Worm (Caenorhabditis elegans) whole organism, mixed stage, embryonic: ENCODE measurements around the gene nhr-56.

Experiments used
- M03D4.4 ChIP-seq: sonication (generic microtip); optimal IDR thresholded peaks from 2 replicates; lab custom pipeline; 2017; ENCODE audit warnings: mild to moderate bottlenecking, missing genetic modification characterization, missing compliant biosample characterization
- bed-3 ChIP-seq: fragments of 200-800 bp; sonication (Bioruptor generic); optimal IDR thresholded peaks from 3 replicates; lab custom pipeline; 2018; ENCODE audit warnings: mild to moderate bottlenecking, missing genetic modification characterization, moderate library complexity, missing compliant biosample characterization
- blmp-1 ChIP-seq: fragments of 150-350 bp; optimal IDR thresholded peaks from 2 replicates; lab custom pipeline; 2014; ENCODE audit warnings: missing biosample characterization, missing genetic modification characterization
- ceh-43 ChIP-seq: fragments of 200-800 bp; sonication (Bioruptor generic); optimal IDR thresholded peaks from 2 replicates; lab custom pipeline; 2018; ENCODE audit warnings: mild to moderate bottlenecking, missing genetic modification characterization, moderate library complexity, missing compliant biosample characterization
- ceh-83 ChIP-seq: fragments of 200-800 bp; sonication (Bioruptor generic); optimal IDR thresholded peaks from 2 replicates; lab custom pipeline; 2018; ENCODE audit warnings: mild to moderate bottlenecking, missing genetic modification characterization, missing compliant biosample characterization
- cnd-1 ChIP-seq: fragments of 200-800 bp; sonication (Bioruptor generic); optimal IDR thresholded peaks from 2 replicates; lab custom pipeline; 2018; ENCODE audit warnings: mild to moderate bottlenecking, missing genetic modification characterization, missing compliant biosample characterization
- drap-1 ChIP-seq: fragments of 200-800 bp; sonication (Bioruptor generic); optimal IDR thresholded peaks from 3 replicates; lab custom pipeline; 2018; ENCODE audit warnings: mild to moderate bottlenecking, missing genetic modification characterization, missing compliant biosample characterization
- elt-1 ChIP-seq: sonication (generic microtip); optimal IDR thresholded peaks from 2 replicates; lab custom pipeline; 2017; ENCODE audit warnings: missing genetic modification characterization, mild to moderate bottlenecking, missing compliant biosample characterization, antibody characterized with exemption, moderate library complexity, borderline replicate concordance; ENCODE audit not compliant: insufficient read depth
- flh-1 ChIP-seq: fragments of 200-800 bp; sonication (Bioruptor generic); optimal IDR thresholded peaks from 2 replicates; lab custom pipeline; 2018; ENCODE audit warnings: mild to moderate bottlenecking, missing genetic modification characterization, moderate library complexity, missing compliant biosample characterization
- ham-2 ChIP-seq: fragments of 200-800 bp; sonication (Bioruptor generic); optimal IDR thresholded peaks from 2 replicates; lab custom pipeline; 2018; ENCODE audit warnings: mild to moderate bottlenecking, missing genetic modification characterization, missing compliant biosample characterization
- hlh-1 ChIP-seq: fragments of 150-350 bp; optimal IDR thresholded peaks from 2 replicates; lab custom pipeline; 2014; ENCODE audit warnings: missing biosample characterization, missing genetic modification reagents, missing genetic modification characterization
- lin-13 ChIP-seq: fragments of 150-350 bp; optimal IDR thresholded peaks from 2 replicates; lab custom pipeline; 2014; ENCODE audit warnings: missing biosample characterization, missing genetic modification characterization
- lin-32 ChIP-seq: fragments of 200-800 bp; sonication (Bioruptor generic); optimal IDR thresholded peaks from 2 replicates; lab custom pipeline; 2018; ENCODE audit warnings: mild to moderate bottlenecking, missing genetic modification characterization, missing compliant biosample characterization
- mab-5 ChIP-seq: fragments of 150-350 bp; optimal IDR thresholded peaks from 2 replicates; lab custom pipeline; 2014; ENCODE audit warnings: missing biosample characterization, missing genetic modification characterization
- mep-1 ChIP-seq: fragments of 150-350 bp; optimal IDR thresholded peaks from 2 replicates; lab custom pipeline; 2017; ENCODE audit warnings: missing biosample characterization, missing genetic modification reagents, missing genetic modification characterization, inconsistent platforms
- mls-2 ChIP-seq: sonication (generic microtip); optimal IDR thresholded peaks from 2 replicates; lab custom pipeline; 2016; ENCODE audit warnings: mild to moderate bottlenecking, missing genetic modification characterization, moderate library complexity, missing compliant biosample characterization
- nhr-12 ChIP-seq: fragments of 150-350 bp; optimal IDR thresholded peaks from 2 replicates; lab custom pipeline; 2014; ENCODE audit warnings: missing biosample characterization, missing genetic modification characterization
- nhr-2 ChIP-seq: fragments of 150-350 bp; optimal IDR thresholded peaks from 2 replicates; lab custom pipeline; 2014; ENCODE audit warnings: missing biosample characterization, missing genetic modification characterization
- nhr-237 ChIP-seq: fragments of 150-350 bp; optimal IDR thresholded peaks from 2 replicates; lab custom pipeline; 2014; ENCODE audit warnings: missing biosample characterization, missing genetic modification characterization
- pha-4 ChIP-seq: fragments of 150-350 bp; optimal IDR thresholded peaks from 2 replicates; lab custom pipeline; 2018; ENCODE audit warnings: missing biosample characterization, missing genetic modification reagents, missing genetic modification characterization
- sem-2 ChIP-seq: fragments of 200-800 bp; sonication (Bioruptor generic); optimal IDR thresholded peaks from 2 replicates; lab custom pipeline; 2018; ENCODE audit warnings: mild to moderate bottlenecking, missing genetic modification characterization, missing compliant biosample characterization
- snpc-4 ChIP-seq: fragments of 150-350 bp; optimal IDR thresholded peaks from 2 replicates; lab custom pipeline; 2014; ENCODE audit warnings: missing biosample characterization, missing genetic modification characterization
- sptf-1 ChIP-seq: sonication (generic microtip); optimal IDR thresholded peaks from 2 replicates; lab custom pipeline; 2017; ENCODE audit warnings: mild to moderate bottlenecking, missing genetic modification characterization, moderate library complexity, missing compliant biosample characterization
- tbx-8 ChIP-seq: fragments of 200-800 bp; sonication (Bioruptor generic); optimal IDR thresholded peaks from 2 replicates; lab custom pipeline; 2018; ENCODE audit warnings: mild to moderate bottlenecking, missing genetic modification characterization, moderate library complexity, missing compliant biosample characterization
- unc-120 ChIP-seq: sonication (generic microtip); optimal IDR thresholded peaks from 2 replicates; lab custom pipeline; 2017; ENCODE audit warnings: missing genetic modification characterization, missing compliant biosample characterization; ENCODE audit not compliant: poor library complexity, severe bottlenecking
- unc-39 ChIP-seq: fragments of 150-350 bp; optimal IDR thresholded peaks from 2 replicates; lab custom pipeline; 2014; ENCODE audit warnings: missing biosample characterization, missing genetic modification characterization
- unc-62 ChIP-seq: fragments of 150-350 bp; optimal IDR thresholded peaks from 2 replicates; lab custom pipeline; 2014; ENCODE audit warnings: missing biosample characterization, missing genetic modification reagents, missing genetic modification characterization
- zip-8 ChIP-seq: fragments of 150-350 bp; optimal IDR thresholded peaks from 2 replicates; lab custom pipeline; 2014; ENCODE audit warnings: missing biosample characterization, missing genetic modification characterization
- ztf-11 ChIP-seq: fragments of 150-350 bp; optimal IDR thresholded peaks from 2 replicates; lab custom pipeline; 2014; ENCODE audit warnings: missing biosample characterization, missing genetic modification characterization

The nhr-56 gene

ce11 chrV:2206801-2207200 is 12.0 kb upstream of the nhr-56 start, which contains the start of gene svh-11:
Gene svh-11, plus strand, starts transcription at chrV:2207101.
- no peak for TF ChIP-seq ceh-43
- TF ChIP-seq nhr-12 = no peak
- TF ChIP-seq hlh-1 (tag; lab: Kevin White, UChicago) = no peak
- TF ChIP-seq ztf-11 (tag; lab: Kevin White, UChicago) = no peak
- TF ChIP-seq snpc-4 (tag; lab: Kevin White, UChicago) = no peak
- TF ChIP-seq unc-120 (tag; lab: Kevin White, UChicago) = no peak
- TF ChIP-seq lin-13 (tag; lab: Kevin White, UChicago) = no peak
- TF ChIP-seq sptf-1 (tag; lab: Kevin White, UChicago) = no peak
- no peak for TF ChIP-seq bed-3 (GFP tag; lab: Kevin White, UChicago)
- no peak for TF ChIP-seq zip-8
- no peak for TF ChIP-seq mls-2 (tag; lab: Kevin White, UChicago)
- no peak for TF ChIP-seq sem-2 (GFP tag; lab: Kevin White, UChicago)
- TF ChIP-seq lin-32 = no peak
- TF ChIP-seq ham-2 (GFP tag; lab: Kevin White, UChicago) = no peak
- no peak for TF ChIP-seq M03D4.4 (tag; lab: Kevin White, UChicago)
- TF ChIP-seq drap-1 (GFP tag; lab: Kevin White, UChicago) = no peak

ce11 chrV:2207527-2207926 is 11.3 kb upstream of the nhr-56 start:
- TF ChIP-seq drap-1 (GFP tag; lab: Kevin White, UChicago) = no peak
- no peak for TF ChIP-seq nhr-12
- TF ChIP-seq nhr-237 (tag; lab: Kevin White, UChicago) = no peak
- TF ChIP-seq bed-3 (GFP tag; lab: Kevin White, UChicago) = no peak
- no peak for TF ChIP-seq unc-62 (GFP tag; lab: Kevin White, UChicago)
- TF ChIP-seq tbx-8 (GFP tag; lab: Kevin White, UChicago) = no peak
- no peak for TF ChIP-seq cnd-1 (tag; lab: Kevin White, UChicago)
- no peak for TF ChIP-seq lin-32
- no peak for TF ChIP-seq elt-1 (tag; lab: Kevin White, UChicago)
- TF ChIP-seq ceh-83 (GFP tag; lab: Kevin White, UChicago) = no peak
- TF ChIP-seq pha-4 (tag; lab: Kevin White, UChicago) = no peak
- no peak for TF ChIP-seq unc-120 (tag; lab: Kevin White, UChicago)
- TF ChIP-seq nhr-2 (tag; lab: Kevin White, UChicago) = no peak

ce11 chrV:2211936-2212335 is 6.9 kb upstream of the nhr-56 start, which contains the start of gene nhr-133:
Gene nhr-133, minus strand, starts transcription at chrV:2212118.
- TF ChIP-seq flh-1 (GFP tag; lab: Kevin White, UChicago) = no peak
- no peak for TF ChIP-seq ceh-83 (GFP tag; lab: Kevin White, UChicago)
- TF ChIP-seq hlh-1 (tag; lab: Kevin White, UChicago) = no peak
- TF ChIP-seq ham-2 (GFP tag; lab: Kevin White, UChicago) = no peak
- TF ChIP-seq nhr-237 (tag; lab: Kevin White, UChicago) = no peak
- TF ChIP-seq blmp-1 (tag; lab: Kevin White, UChicago) = no peak
- TF ChIP-seq nhr-12 = no peak
- TF ChIP-seq ceh-43 = no peak
- no peak for TF ChIP-seq unc-39 (tag; lab: Kevin White, UChicago)
- no peak for TF ChIP-seq mab-5 (tag; lab: Kevin White, UChicago)

ce11 chrV:2214428-2215038 is 4.3 kb upstream of the nhr-56 start, which contains the start of gene nhr-184:
Gene nhr-184, minus strand, starts transcription at chrV:2214478.
- TF ChIP-seq lin-13 (tag; lab: Kevin White, UChicago) (no peak), pha-4 (tag; lab: Kevin White, UChicago) (peak; percentile 6)
- TF ChIP-seq, all 35 proteins: peak for 1

ce11 chrV:2215352-2215751 is 3.5 kb upstream of the nhr-56 start, which contains the start of gene nstp-8:
Gene nstp-8, plus strand, starts transcription at chrV:2215652.
- TF ChIP-seq mep-1 = no peak
